Fruit fly (Drosophila melanogaster) whole organism, embryonic: ENCODE measurements around the gene mRpS14.

Experiments
- B-H2 ChIP-seq: fragments of 200-800 bp; sonication (Bioruptor generic); optimal IDR thresholded peaks from 2 replicates; lab custom pipeline; 2018; ENCODE audit warnings: missing biosample characterization, mild to moderate bottlenecking, missing genetic modification characterization
- C15 ChIP-seq: fragments of 200-800 bp; sonication (Bioruptor generic); IDR thresholded peaks from 3 replicates; pipeline ENCODE4 v1.3.6; 2022; ENCODE audit warnings: missing biosample characterization, missing genetic modification characterization
- CG10267 ChIP-seq: fragments of 200-800 bp; sonication (Bioruptor generic); optimal IDR thresholded peaks from 2 replicates; lab custom pipeline; 2018; ENCODE audit warnings: missing biosample characterization, mild to moderate bottlenecking, missing genetic modification characterization, moderate library complexity
- CG11695 ChIP-seq: fragments of 200-800 bp; sonication (Bioruptor generic); IDR thresholded peaks from 3 replicates; pipeline ENCODE4 v1.3.6; 2022; ENCODE audit warnings: missing biosample characterization, missing genetic modification characterization
- CG1233 ChIP-seq: fragments of 200-800 bp; sonication (Bioruptor generic); optimal IDR thresholded peaks from 4 replicates; lab custom pipeline; 2018; ENCODE audit warnings: missing biosample characterization, mild to moderate bottlenecking, missing genetic modification characterization
- CG13424 ChIP-seq: fragments of 200-800 bp; sonication (Bioruptor generic); optimal IDR thresholded peaks from 2 replicates; lab custom pipeline; 2019; ENCODE audit warnings: missing biosample characterization, mild to moderate bottlenecking, missing genetic modification characterization, moderate library complexity
- CG15073 ChIP-seq: fragments of 200-800 bp; sonication (Bioruptor generic); optimal IDR thresholded peaks from 2 replicates; lab custom pipeline; 2016; ENCODE audit warnings: missing biosample characterization, missing genetic modification characterization
- CG17186 ChIP-seq: fragments of 200-800 bp; sonication (Bioruptor generic); optimal IDR thresholded peaks from 3 replicates; lab custom pipeline; 2017; ENCODE audit warnings: missing biosample characterization, missing genetic modification reagents, missing genetic modification characterization
- CG17385 ChIP-seq: fragments of 200-800 bp; sonication (Bioruptor generic); optimal IDR thresholded peaks from 3 replicates; lab custom pipeline; 2018; ENCODE audit warnings: missing biosample characterization, mild to moderate bottlenecking, missing genetic modification characterization
- CG17612 ChIP-seq: fragments of 200-800 bp; sonication (Bioruptor generic); IDR thresholded peaks from 2 replicates; pipeline ENCODE4 v1.3.6; 2022; ENCODE audit warnings: missing biosample characterization, missing genetic modification characterization
- CG17829 ChIP-seq: fragments of 200-800 bp; optimal IDR thresholded peaks from 2 replicates; lab custom pipeline; 2019; ENCODE audit warnings: missing biosample characterization, mild to moderate bottlenecking, missing genetic modification characterization, moderate library complexity
- CG18619 ChIP-seq: fragments of 200-800 bp; sonication (Bioruptor generic); optimal IDR thresholded peaks from 3 replicates; lab custom pipeline; 2017; ENCODE audit warnings: missing biosample characterization, mild to moderate bottlenecking, missing genetic modification characterization
- CG30020 ChIP-seq: fragments of 200-800 bp; optimal IDR thresholded peaks from 2 replicates; lab custom pipeline; 2019; ENCODE audit warnings: missing biosample characterization, mild to moderate bottlenecking, missing genetic modification characterization, moderate library complexity
- CG34376 ChIP-seq: fragments of 200-800 bp; sonication (Bioruptor generic); optimal IDR thresholded peaks from 2 replicates; lab custom pipeline; 2018; ENCODE audit warnings: missing biosample characterization, mild to moderate bottlenecking, missing genetic modification characterization
- CG7786 ChIP-seq: fragments of 200-800 bp; sonication (Bioruptor generic); optimal IDR thresholded peaks from 2 replicates; lab custom pipeline; 2016; ENCODE audit warnings: missing biosample characterization, missing genetic modification characterization
- CG7987 ChIP-seq: fragments of 200-800 bp; sonication (Bioruptor generic); optimal IDR thresholded peaks from 2 replicates; lab custom pipeline; 2018; ENCODE audit warnings: missing biosample characterization, mild to moderate bottlenecking, missing genetic modification characterization, moderate library complexity
- CG8765 ChIP-seq: fragments of 200-800 bp; sonication (Bioruptor generic); IDR thresholded peaks from 2 replicates; pipeline ENCODE4 v1.3.6; 2022; ENCODE audit warnings: missing biosample characterization, missing genetic modification characterization
- CG9876 ChIP-seq: fragments of 200-800 bp; sonication (Bioruptor generic); optimal IDR thresholded peaks from 2 replicates; lab custom pipeline; 2016; ENCODE audit warnings: missing biosample characterization, missing genetic modification characterization
- Drgx ChIP-seq: fragments of 200-800 bp; sonication (Bioruptor generic); IDR thresholded peaks from 2 replicates; pipeline ENCODE4 v1.3.6; 2022; ENCODE audit warnings: missing biosample characterization, missing genetic modification characterization
- HLH54F ChIP-seq: fragments of 200-800 bp; sonication (Bioruptor generic); optimal IDR thresholded peaks from 3 replicates; lab custom pipeline; 2016; ENCODE audit warnings: missing biosample characterization, missing genetic modification characterization
- HmgZ ChIP-seq: fragments of 200-800 bp; sonication (Bioruptor generic); optimal IDR thresholded peaks from 2 replicates; lab custom pipeline; 2018; ENCODE audit warnings: missing biosample characterization, mild to moderate bottlenecking, missing genetic modification characterization
- Hr39 ChIP-seq: fragments of >200 bp; optimal IDR thresholded peaks from 2 replicates; lab custom pipeline; 2017
- Hr78 ChIP-seq, 2 experiments: fragments of 200-800 bp in 1 of 2; fragments of >200 bp in 1 of 2; sonication (Bioruptor generic) in 1 of 2; optimal IDR thresholded peaks; 2 replicates each; lab custom pipeline; 2017 to 2019; ENCODE audit warnings: missing biosample characterization in 2 of 2, missing genetic modification characterization in 2 of 2, mild to moderate bottlenecking in 1 of 2, moderate library complexity in 1 of 2
- Max ChIP-seq: fragments of 200-800 bp; sonication (Bioruptor generic); optimal IDR thresholded peaks from 2 replicates; lab custom pipeline; 2016; ENCODE audit warnings: missing biosample characterization, mild to moderate bottlenecking, missing genetic modification characterization
- Optix ChIP-seq: fragments of 200-800 bp; sonication (Bioruptor generic); IDR thresholded peaks from 3 replicates; pipeline ENCODE4 v1.3.6; 2022; ENCODE audit warnings: missing biosample characterization, missing genetic modification characterization
- PHDP ChIP-seq: fragments of 200-800 bp; sonication (Bioruptor generic); optimal IDR thresholded peaks from 3 replicates; lab custom pipeline; 2018; ENCODE audit warnings: missing biosample characterization, mild to moderate bottlenecking, missing genetic modification characterization, moderate library complexity
- Pdp1 ChIP-seq, 2 experiments: fragments of 200-800 bp; sonication (Bioruptor generic); optimal IDR thresholded peaks; 3 replicates each; lab custom pipeline; 2016; ENCODE audit warnings: missing biosample characterization in 2 of 2, missing genetic modification characterization in 2 of 2, mild to moderate bottlenecking in 1 of 2, moderate library complexity in 1 of 2
- ac ChIP-seq: fragments of 200-800 bp; sonication (Bioruptor generic); optimal IDR thresholded peaks from 3 replicates; lab custom pipeline; 2017; ENCODE audit warnings: missing biosample characterization, mild to moderate bottlenecking, missing genetic modification characterization
- az2 ChIP-seq: fragments of 200-800 bp; sonication (Bioruptor generic); optimal IDR thresholded peaks from 3 replicates; lab custom pipeline; 2016; ENCODE audit warnings: missing biosample characterization, missing genetic modification characterization
- cad ChIP-seq: fragments of >200 bp; optimal IDR thresholded peaks from 2 replicates; lab custom pipeline; 2017; ENCODE audit warnings: missing biosample characterization, missing genetic modification characterization
- crp ChIP-seq, 2 experiments: fragments of 200-800 bp; sonication (Bioruptor generic); optimal IDR thresholded peaks; 2 replicates in 1 of 2; 3 replicates in 1 of 2; lab custom pipeline; 2017; ENCODE audit warnings: missing biosample characterization in 2 of 2, missing genetic modification characterization in 2 of 2, mild to moderate bottlenecking in 1 of 2, moderate library complexity in 1 of 2
- danr ChIP-seq: fragments of 200-800 bp; sonication (Bioruptor generic); IDR thresholded peaks from 2 replicates; pipeline ENCODE4 v1.3.6; 2022; ENCODE audit warnings: missing biosample characterization, missing genetic modification characterization
- dimm ChIP-seq: fragments of 200-800 bp; sonication (Bioruptor generic); IDR thresholded peaks from 2 replicates; pipeline ENCODE4 v1.3.6; 2022; ENCODE audit warnings: missing biosample characterization, missing genetic modification characterization
- esg ChIP-seq: fragments of 200-800 bp; sonication (Bioruptor generic); conservative IDR thresholded peaks from 2 replicates; pipeline ENCODE4 v1.3.6; 2022; ENCODE audit warnings: missing biosample characterization, missing genetic modification characterization
- gfzf ChIP-seq: fragments of 200-800 bp; sonication (Bioruptor generic); optimal IDR thresholded peaks from 2 replicates; lab custom pipeline; 2016; ENCODE audit warnings: missing biosample characterization, mild to moderate bottlenecking, missing genetic modification characterization, moderate library complexity
- hbn ChIP-seq: fragments of 200-800 bp; sonication (Bioruptor generic); IDR thresholded peaks from 2 replicates; pipeline ENCODE4 v1.3.6; 2022; ENCODE audit warnings: missing biosample characterization, missing genetic modification characterization; ENCODE audit not compliant: partially characterized antibody
- inv ChIP-seq: fragments of 200-800 bp; sonication (Bioruptor generic); IDR thresholded peaks from 2 replicates; pipeline ENCODE4 v1.3.6; 2022; ENCODE audit warnings: missing biosample characterization, missing genetic modification characterization; ENCODE audit not compliant: partially characterized antibody
- kni ChIP-seq: fragments of 200-800 bp; sonication (Bioruptor generic); optimal IDR thresholded peaks from 3 replicates; lab custom pipeline; 2017; ENCODE audit warnings: mild to moderate bottlenecking, missing biosample characterization, missing genetic modification reagents, missing genetic modification characterization
- knrl ChIP-seq: fragments of 200-800 bp; sonication (Bioruptor generic); IDR thresholded peaks from 3 replicates; pipeline ENCODE4 v1.3.6; 2022; ENCODE audit warnings: missing biosample characterization, missing genetic modification characterization; ENCODE audit not compliant: partially characterized antibody
- nau ChIP-seq: fragments of 200-800 bp; sonication (Bioruptor generic); optimal IDR thresholded peaks from 3 replicates; lab custom pipeline; 2017; ENCODE audit warnings: missing biosample characterization, mild to moderate bottlenecking, missing genetic modification characterization, missing genetic modification reagents
- phol ChIP-seq: fragments of 200-800 bp; sonication (Bioruptor generic); optimal IDR thresholded peaks from 3 replicates; lab custom pipeline; 2018; ENCODE audit warnings: missing biosample characterization, mild to moderate bottlenecking, missing genetic modification characterization, moderate library complexity
- pita ChIP-seq: fragments of 200-800 bp; sonication (Bioruptor generic); optimal IDR thresholded peaks from 2 replicates; lab custom pipeline; 2017; ENCODE audit warnings: missing biosample characterization, mild to moderate bottlenecking, missing genetic modification characterization
- prd ChIP-seq, 3 experiments: fragments of >200 bp in 2 of 3; fragments of 200-800 bp in 1 of 3; sonication (Bioruptor generic) in 1 of 3; optimal IDR thresholded peaks in 2 of 3; IDR thresholded peaks in 1 of 3; 2 replicates in 2 of 3; 3 replicates in 1 of 3; pipeline versions ENCODE4 v1.3.6 to Lab custom; 2017 to 2022; ENCODE audit warnings: missing biosample characterization in 1 of 3, missing genetic modification characterization in 1 of 3
- slbo ChIP-seq: fragments of 200-800 bp; sonication (Bioruptor generic); IDR thresholded peaks from 2 replicates; pipeline ENCODE4 v1.3.6; 2022; ENCODE audit warnings: missing biosample characterization, missing genetic modification characterization
- slou ChIP-seq: fragments of 200-800 bp; sonication (Bioruptor generic); optimal IDR thresholded peaks from 3 replicates; lab custom pipeline; 2016; ENCODE audit warnings: missing biosample characterization, missing genetic modification characterization
- sob ChIP-seq: fragments of 200-800 bp; sonication (Bioruptor generic); IDR thresholded peaks from 2 replicates; pipeline ENCODE4 v1.3.6; 2022; ENCODE audit warnings: missing biosample characterization, missing genetic modification characterization
- tgo ChIP-seq: fragments of 200-800 bp; sonication (Bioruptor generic); IDR thresholded peaks from 3 replicates; pipeline ENCODE4 v1.3.6; 2022; ENCODE audit warnings: missing biosample characterization, missing genetic modification characterization
- tna ChIP-seq: fragments of 200-800 bp; sonication (Bioruptor generic); IDR thresholded peaks from 2 replicates; pipeline ENCODE4 v1.3.6; 2022; ENCODE audit warnings: missing biosample characterization, missing genetic modification characterization; ENCODE audit not compliant: partially characterized antibody
- ttk ChIP-seq: fragments of 200-800 bp; sonication (Bioruptor generic); IDR thresholded peaks from 2 replicates; pipeline ENCODE4 v2.1.2; 2022; ENCODE audit warnings: missing biosample characterization, missing genetic modification characterization
- z ChIP-seq: fragments of 200-800 bp; sonication (Bioruptor generic); IDR thresholded peaks from 3 replicates; pipeline ENCODE4 v1.3.6; 2022; ENCODE audit warnings: missing biosample characterization, missing genetic modification characterization

mRpS14 gene

dm6 chrX:19479869-19480326, at the start of gene mRpS14, which contains the start of gene Naa15-16 (continued):
- TF ChIP-seq tgo (GFP tag; lab: Robert Waterston, UW) (no peak), tna (peak; percentile 69; the same call in 1 of the 2 replicates), B-H2 (GFP tag; lab: Kevin White, UChicago) (no peak), CG7987 (GFP tag; lab: Kevin White, UChicago) (no peak), az2 (GFP tag; lab: Kevin White, UChicago) (no peak), Hr39 (no peak), HLH54F (GFP tag; lab: Kevin White, UChicago) (no peak), pita (no peak), CG9876 (GFP tag; lab: Kevin White, UChicago) (no peak), Hr78 (GFP tag; optimal IDR thresholded peaks at IDR 0.05; lab: Kevin White, UChicago) (no peak), CG8765 (GFP tag; lab: Robert Waterston, UW) (no peak), Pdp1 (GFP tag; optimal IDR thresholded peaks at IDR 0.05; lab: Kevin White, UChicago) (peak in 1 of 2 experiments; percentile 99), prd (optimal IDR thresholded peaks at IDR 0.05; lab: Kevin White, UChicago) (no peak), prd (GFP tag; IDR thresholded peaks at IDR 0.05; lab: Robert Waterston, UW) (no peak), CG1233 (GFP tag; lab: Kevin White, UChicago) (no peak), Optix (GFP tag; lab: Robert Waterston, UW) (no peak), dimm (GFP tag; lab: Robert Waterston, UW) (no peak), CG11695 (GFP tag; lab: Robert Waterston, UW) (no peak), hbn (peak; percentile 29; the same call in 1 of the 2 replicates), CG10267 (tag; lab: Kevin White, UChicago) (no peak), sob (GFP tag; lab: Robert Waterston, UW) (no peak), Max (GFP tag; lab: Kevin White, UChicago) (peak; percentile 30), phol (no peak), danr (GFP tag; lab: Robert Waterston, UW) (no peak), CG30020 (tag; lab: Kevin White, UChicago) (peak; percentile 16), Drgx (GFP tag; lab: Robert Waterston, UW) (no peak), z (GFP tag; lab: Robert Waterston, UW) (no peak), CG17385 (peak; percentile 87), esg (GFP tag; lab: Robert Waterston, UW) (no peak), CG15073 (GFP tag; lab: Kevin White, UChicago) (no peak), ac (GFP tag; lab: Kevin White, UChicago) (no peak), cad (GFP tag; lab: Kevin White, UChicago) (no peak), CG7786 (GFP tag; lab: Kevin White, UChicago) (no peak), ttk (GFP tag; lab: Robert Waterston, UW) (no peak), CG34376 (no peak), gfzf (GFP tag; lab: Kevin White, UChicago) (peak; percentile 14), CG17612 (GFP tag; lab: Robert Waterston, UW) (no peak), CG17829 (tag; lab: Kevin White, UChicago) (no peak), knrl (GFP tag; lab: Robert Waterston, UW) (0 out of 3 replicates have a peak, but pooled peaks have one; percentile 19), PHDP (no peak), slbo (GFP tag; lab: Robert Waterston, UW) (no peak), kni (no peak), nau (GFP tag; lab: Kevin White, UChicago) (no peak), CG18619 (GFP tag; lab: Kevin White, UChicago) (no peak), CG13424 (tag; lab: Kevin White, UChicago) (no peak), crp (GFP tag; optimal IDR thresholded peaks at IDR 0.05; lab: Kevin White, UChicago) (peak; percentile 52 to 90), HmgZ (peak; percentile 32), inv (GFP tag; lab: Robert Waterston, UW) (peak; percentile 39; the same call in 1 of the 2 replicates), CG17186 (GFP tag; lab: Kevin White, UChicago) (peak; percentile 79), C15 (GFP tag; lab: Robert Waterston, UW) (no peak), slou (GFP tag; lab: Kevin White, UChicago) (no peak)
